Fruit fly (Drosophila melanogaster): ENCODE results near the gene ppk7.

DNA sequence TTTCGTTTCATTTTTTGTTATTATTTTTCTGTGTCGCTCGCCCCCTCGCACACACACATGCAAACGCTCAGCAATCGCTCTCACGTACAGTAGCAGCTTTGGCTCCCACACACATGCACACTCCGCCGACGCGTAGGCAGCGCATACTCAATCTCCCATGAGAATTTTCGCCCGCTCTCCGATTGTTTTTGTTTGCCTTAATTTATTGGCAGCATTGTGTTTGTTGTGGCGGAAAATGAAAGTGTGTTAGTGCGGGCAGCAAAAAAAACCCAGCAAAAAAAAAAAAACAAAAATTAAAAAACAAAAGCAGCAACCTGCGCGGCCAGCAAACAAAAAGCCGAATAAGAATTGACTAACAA lies 29.8 kb downstream of the ppk7 start:
- TF ChIP-seq psq (optimal IDR thresholded peaks at IDR 0.05), result no peak
- peak; percentile 44 for TF ChIP-seq Dll (optimal IDR thresholded peaks at IDR 0.05)
- no peak for TF ChIP-seq usp (GFP tag; optimal IDR thresholded peaks at IDR 0.05)
- peak; percentile 56 for TF ChIP-seq CG8478 (optimal IDR thresholded peaks at IDR 0.05)
- TF ChIP-seq EcR (GFP tag; optimal IDR thresholded peaks at IDR 0.05), result no peak

Measured in whole organism.